Fruit fly (Drosophila melanogaster) whole organism, adult: ENCODE data around the gene EMC2A.

Experiments used
- CG12768 ChIP-seq: fragments of 200-800 bp; sonication (Bioruptor generic); optimal IDR thresholded peaks from 2 replicates; lab custom pipeline; 2017; ENCODE audit warnings: missing biosample characterization, missing genetic modification characterization, mild to moderate bottlenecking, moderate library complexity, missing genetic modification reagents
- CG14711 ChIP-seq: fragments of 200-800 bp; sonication (Bioruptor generic); optimal IDR thresholded peaks from 2 replicates; lab custom pipeline; 2018; ENCODE audit warnings: missing biosample characterization, mild to moderate bottlenecking, missing genetic modification characterization, moderate library complexity
- CG33017 ChIP-seq: fragments of 200-800 bp; sonication (Bioruptor generic); optimal IDR thresholded peaks from 2 replicates; lab custom pipeline; 2018; ENCODE audit warnings: missing biosample characterization, mild to moderate bottlenecking, missing genetic modification characterization, moderate library complexity
- Clk ChIP-seq: fragments of 200-800 bp; sonication (Bioruptor generic); optimal IDR thresholded peaks from 2 replicates; lab custom pipeline; 2017; ENCODE audit warnings: missing biosample characterization, missing genetic modification characterization
- Hr96 ChIP-seq: fragments of 200-800 bp; sonication (Bioruptor generic); optimal IDR thresholded peaks from 2 replicates; lab custom pipeline; 2016; ENCODE audit warnings: missing biosample characterization, missing genetic modification characterization
- Mnt ChIP-seq: fragments of 200-800 bp; sonication (Bioruptor generic); optimal IDR thresholded peaks from 2 replicates; lab custom pipeline; 2016; ENCODE audit warnings: missing biosample characterization, mild to moderate bottlenecking, missing genetic modification characterization
- bab1 ChIP-seq: fragments of 200-800 bp; sonication (Bioruptor generic); optimal IDR thresholded peaks from 3 replicates; lab custom pipeline; 2019; ENCODE audit warnings: missing biosample characterization, mild to moderate bottlenecking, missing genetic modification characterization, moderate library complexity
- cic ChIP-seq: fragments of 200-800 bp; sonication (Bioruptor generic); optimal IDR thresholded peaks from 2 replicates; lab custom pipeline; 2017; ENCODE audit warnings: missing biosample characterization, mild to moderate bottlenecking, missing genetic modification characterization, moderate library complexity
- kay ChIP-seq: fragments of 200-800 bp; sonication (Bioruptor generic); peaks from one replicate; lab custom pipeline; 2016; ENCODE audit warnings: missing biosample characterization, missing genetic modification characterization, borderline replicate concordance
- pad ChIP-seq: fragments of 200-800 bp; sonication (Bioruptor generic); optimal IDR thresholded peaks from 3 replicates; lab custom pipeline; 2017; ENCODE audit warnings: missing biosample characterization, missing genetic modification characterization, mild to moderate bottlenecking, moderate library complexity, missing genetic modification reagents
- tj ChIP-seq: fragments of 200-800 bp; sonication (Bioruptor generic); optimal IDR thresholded peaks from 3 replicates; lab custom pipeline; 2017; ENCODE audit warnings: missing biosample characterization, mild to moderate bottlenecking, missing genetic modification characterization, moderate library complexity

- TF ChIP-seq cic (GFP tag; lab: Kevin White, UChicago), result no peak
- no peak for TF ChIP-seq CG14711
- TF ChIP-seq tj (GFP tag; lab: Kevin White, UChicago), result peak; percentile 9
- TF ChIP-seq bab1, result no peak
- no peak for TF ChIP-seq Mnt (GFP tag; lab: Kevin White, UChicago)
- no peak for TF ChIP-seq pad (GFP tag; lab: Kevin White, UChicago)
- TF ChIP-seq Hr96 (GFP tag; lab: Kevin White, UChicago), result no peak
- no peak for TF ChIP-seq CG12768
- TF ChIP-seq CG33017, result peak; percentile 36
- TF ChIP-seq Clk (GFP tag; lab: Kevin White, UChicago), result no peak
- no peak for TF ChIP-seq kay
Observed at dm6 chr3R:16957759-16958536, 37.9 kb downstream of the EMC2A start.
